Worm (Caenorhabditis elegans): ENCODE data around the gene K08D8.7.

Gene K08D8.7

DNA sequence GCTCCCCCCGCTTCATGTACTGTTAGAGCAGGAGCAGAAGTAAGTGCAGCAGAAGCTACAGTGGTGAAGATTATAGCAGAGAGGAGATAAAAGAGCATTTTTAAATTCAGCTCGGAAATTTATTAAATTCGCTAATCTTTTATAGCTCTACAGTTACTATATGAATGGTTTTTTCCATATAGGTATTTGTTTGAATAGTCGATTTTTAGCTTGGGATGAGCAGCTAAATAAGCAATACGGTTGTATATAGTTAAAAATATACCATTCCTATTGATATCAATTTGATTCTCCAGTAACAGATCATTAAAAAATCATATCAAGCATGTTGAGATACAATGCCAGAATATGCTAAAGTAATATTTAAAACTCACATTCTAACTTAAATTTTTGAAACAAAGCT, 30.0 kb downstream of the K08D8.7 start, which contains the start of gene srlf-5:
Gene srlf-5, minus strand, starts transcription at position 101 of the 400 bp plus-strand sequence.
- no peak for TF ChIP-seq sem-2 (GFP tag; optimal IDR thresholded peaks at IDR 0.05)
- TF ChIP-seq blmp-1 (tag; optimal IDR thresholded peaks at IDR 0.05): no peak
- no peak for TF ChIP-seq mep-1 (tag; optimal IDR thresholded peaks at IDR 0.05)
- TF ChIP-seq elt-3 (tag; optimal IDR thresholded peaks at IDR 0.05): no peak
- TF ChIP-seq mab-5 (tag; optimal IDR thresholded peaks at IDR 0.05): no peak
- TF ChIP-seq elt-1 (tag; optimal IDR thresholded peaks at IDR 0.05; ENCODE audit: borderline replicate concordance, insufficient read depth): no peak
- no peak for TF ChIP-seq ceh-39 (tag; optimal IDR thresholded peaks at IDR 0.05)
- no peak for TF ChIP-seq ceh-43 (GFP tag; optimal IDR thresholded peaks at IDR 0.05)
- TF ChIP-seq lin-32 (GFP tag; optimal IDR thresholded peaks at IDR 0.05): no peak
- TF ChIP-seq mls-2 (tag; optimal IDR thresholded peaks at IDR 0.05): no peak
- no peak for TF ChIP-seq bed-3 (GFP tag; optimal IDR thresholded peaks at IDR 0.05)
- no peak for TF ChIP-seq zip-8 (tag; optimal IDR thresholded peaks at IDR 0.05)
- no peak for TF ChIP-seq lin-13 (tag; optimal IDR thresholded peaks at IDR 0.05)
- no peak for TF ChIP-seq nhr-237 (tag; optimal IDR thresholded peaks at IDR 0.05)
- TF ChIP-seq hlh-1 (tag; optimal IDR thresholded peaks at IDR 0.05): no peak
- no peak for TF ChIP-seq drap-1 (GFP tag; optimal IDR thresholded peaks at IDR 0.05)
- no peak for TF ChIP-seq nhr-2 (tag; optimal IDR thresholded peaks at IDR 0.05)
- no peak for TF ChIP-seq tbx-8 (GFP tag; optimal IDR thresholded peaks at IDR 0.05)
- no peak for TF ChIP-seq unc-120 (tag; optimal IDR thresholded peaks at IDR 0.05; ENCODE audit: poor library complexity, severe bottlenecking)

DNA sequence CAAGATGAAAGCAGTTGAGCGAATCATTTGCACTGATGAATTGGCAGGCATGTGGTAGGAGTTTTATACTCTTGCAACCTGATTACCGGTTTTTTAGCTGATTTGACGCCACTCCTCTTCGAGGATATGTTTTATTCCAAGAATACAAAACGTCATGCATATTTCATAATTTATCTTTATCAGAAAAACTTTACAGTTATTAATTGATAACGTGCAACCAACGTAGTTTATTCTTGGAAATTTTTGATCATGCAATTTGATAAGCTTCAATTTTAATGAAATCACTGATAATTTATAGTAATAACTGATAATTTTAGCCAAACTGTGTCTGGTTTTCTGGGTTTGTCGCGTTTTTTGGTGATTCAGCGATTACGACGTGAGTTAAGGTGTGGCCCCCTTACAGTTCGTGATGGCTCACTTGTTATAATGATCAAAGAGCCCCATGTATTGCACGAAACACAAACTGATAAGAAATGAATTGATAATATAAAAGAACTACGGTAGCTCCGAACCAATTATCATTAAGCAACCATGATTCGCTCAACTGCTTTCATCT, 39.7 kb downstream of the K08D8.7 start, which contains the start of the genes cld-1 and dod-21:
Gene cld-1, minus strand, starts transcription at position 51 of the 556 bp plus-strand sequence.
Gene dod-21, plus strand, starts transcription at position 518 of the 556 bp plus-strand sequence.
- TF ChIP-seq snpc-4 (tag; optimal IDR thresholded peaks at IDR 0.05) (no peak), lsy-2 (tag; optimal IDR thresholded peaks at IDR 0.05) (no peak), blmp-1 (tag; optimal IDR thresholded peaks at IDR 0.05) (no peak), nhr-2 (tag; optimal IDR thresholded peaks at IDR 0.05) (no peak), bed-3 (GFP tag; optimal IDR thresholded peaks at IDR 0.05) (no peak), nhr-237 (tag; optimal IDR thresholded peaks at IDR 0.05) (no peak), sem-2 (GFP tag; optimal IDR thresholded peaks at IDR 0.05) (no peak), mab-5 (tag; optimal IDR thresholded peaks at IDR 0.05) (no peak), ceh-83 (GFP tag; optimal IDR thresholded peaks at IDR 0.05) (no peak), sptf-1 (tag; optimal IDR thresholded peaks at IDR 0.05) (no peak), ceh-39 (tag; optimal IDR thresholded peaks at IDR 0.05) (no peak), ces-1 (GFP tag; optimal IDR thresholded peaks at IDR 0.05) (no peak), elt-3 (tag; optimal IDR thresholded peaks at IDR 0.05) (no peak), nhr-76 (tag; optimal IDR thresholded peaks at IDR 0.05) (no peak), M03D4.4 (tag; optimal IDR thresholded peaks at IDR 0.05) (no peak), ztf-11 (tag; optimal IDR thresholded peaks at IDR 0.05) (no peak), pha-4 (tag; optimal IDR thresholded peaks at IDR 0.05) (no peak), mep-1 (tag; optimal IDR thresholded peaks at IDR 0.05) (no peak)

DNA sequence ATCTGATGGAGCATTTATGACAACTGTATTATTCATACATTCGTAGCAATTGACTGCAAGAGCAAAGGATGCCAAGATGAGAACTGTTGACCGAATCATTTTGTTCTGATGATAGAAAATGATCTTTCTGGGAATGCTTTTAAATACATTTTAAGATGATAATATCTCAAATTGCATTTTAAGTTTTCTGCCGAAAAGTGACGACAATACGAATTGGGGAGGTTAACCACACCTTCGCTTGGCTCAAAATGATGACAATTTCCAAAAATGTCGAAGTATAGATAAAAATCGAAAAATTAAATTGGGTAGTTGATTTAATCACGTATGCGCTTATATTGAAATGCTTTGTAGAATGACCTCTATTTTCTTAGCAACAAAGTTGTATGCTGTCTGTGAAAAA, 44.6 kb downstream of the K08D8.7 start, which contains the start of gene dod-24:
Gene dod-24, minus strand, starts transcription at position 101 of the 400 bp plus-strand sequence.
- TF ChIP-seq unc-62 (GFP tag; optimal IDR thresholded peaks at IDR 0.05) (no peak), nhr-237 (tag; optimal IDR thresholded peaks at IDR 0.05) (no peak), mab-5 (tag; optimal IDR thresholded peaks at IDR 0.05) (no peak), unc-120 (tag; optimal IDR thresholded peaks at IDR 0.05; ENCODE audit: poor library complexity, severe bottlenecking) (no peak), lin-13 (tag; optimal IDR thresholded peaks at IDR 0.05) (no peak), blmp-1 (tag; optimal IDR thresholded peaks at IDR 0.05) (no peak), hlh-1 (tag; optimal IDR thresholded peaks at IDR 0.05) (no peak), nhr-12 (tag; optimal IDR thresholded peaks at IDR 0.05) (no peak), nhr-2 (tag; optimal IDR thresholded peaks at IDR 0.05) (no peak), pha-4 (tag; optimal IDR thresholded peaks at IDR 0.05) (no peak), bed-3 (GFP tag; optimal IDR thresholded peaks at IDR 0.05) (no peak), ceh-83 (GFP tag; optimal IDR thresholded peaks at IDR 0.05) (no peak), ceh-39 (tag; optimal IDR thresholded peaks at IDR 0.05) (no peak), sptf-1 (tag; optimal IDR thresholded peaks at IDR 0.05) (no peak), ztf-11 (tag; optimal IDR thresholded peaks at IDR 0.05) (no peak), unc-39 (tag; optimal IDR thresholded peaks at IDR 0.05) (no peak), drap-1 (GFP tag; optimal IDR thresholded peaks at IDR 0.05) (no peak), sem-2 (GFP tag; optimal IDR thresholded peaks at IDR 0.05) (no peak)

DNA sequence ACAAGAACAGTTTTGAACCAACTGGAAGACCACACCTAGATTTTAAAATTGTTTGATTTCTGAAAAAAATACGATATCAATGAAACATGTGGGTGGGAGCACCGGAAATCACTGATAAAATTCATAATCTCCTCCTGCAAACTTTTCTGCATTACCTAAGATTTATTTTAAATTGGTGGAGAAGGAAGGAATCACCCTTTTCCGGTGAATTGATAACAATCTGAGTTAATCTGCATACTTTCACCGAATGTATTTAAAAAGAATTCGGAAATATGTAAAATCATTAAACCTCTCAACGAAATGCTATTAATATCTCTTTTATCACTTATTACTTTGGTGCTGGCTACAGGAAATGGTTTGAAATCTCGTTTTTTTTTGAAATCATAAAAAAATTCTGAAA, 46.0 kb downstream of the K08D8.7 start, which contains the start of gene dct-19:
Gene dct-19, plus strand, starts transcription at position 301 of the 400 bp plus-strand sequence.
- TF ChIP-seq ceh-83 (GFP tag; optimal IDR thresholded peaks at IDR 0.05) (no peak), nhr-237 (tag; optimal IDR thresholded peaks at IDR 0.05) (no peak), ham-2 (GFP tag; optimal IDR thresholded peaks at IDR 0.05) (no peak), unc-120 (tag; optimal IDR thresholded peaks at IDR 0.05; ENCODE audit: poor library complexity, severe bottlenecking) (no peak), tbx-8 (GFP tag; optimal IDR thresholded peaks at IDR 0.05) (no peak), M03D4.4 (tag; optimal IDR thresholded peaks at IDR 0.05) (no peak), ceh-39 (tag; optimal IDR thresholded peaks at IDR 0.05) (no peak), nhr-76 (tag; optimal IDR thresholded peaks at IDR 0.05) (no peak), snpc-4 (tag; optimal IDR thresholded peaks at IDR 0.05) (no peak), unc-62 (GFP tag; optimal IDR thresholded peaks at IDR 0.05) (no peak), mep-1 (tag; optimal IDR thresholded peaks at IDR 0.05) (no peak), blmp-1 (tag; optimal IDR thresholded peaks at IDR 0.05) (no peak), nhr-2 (tag; optimal IDR thresholded peaks at IDR 0.05) (no peak), sem-2 (GFP tag; optimal IDR thresholded peaks at IDR 0.05) (no peak), ztf-11 (tag; optimal IDR thresholded peaks at IDR 0.05) (no peak)

Measured in whole organism, mixed stage, embryonic.